Fruit fly (Drosophila melanogaster) whole organism, embryonic: ENCODE results near the gene CG8136.

ENCODE experiments used
- Bteb2 ChIP-seq: fragments of 200-800 bp; sonication (Bioruptor generic); optimal IDR thresholded peaks from 2 replicates; lab custom pipeline; 2016; ENCODE audit warnings: missing biosample characterization, missing genetic modification characterization
- C15 ChIP-seq: fragments of 200-800 bp; sonication (Bioruptor generic); IDR thresholded peaks from 3 replicates; pipeline ENCODE4 v1.3.6; 2022; ENCODE audit warnings: missing biosample characterization, missing genetic modification characterization
- CG11696 ChIP-seq: fragments of 200-800 bp; sonication (Bioruptor generic); IDR thresholded peaks from 2 replicates; pipeline ENCODE4 v1.3.6; 2022; ENCODE audit warnings: missing biosample characterization, missing genetic modification characterization
- CG12071 ChIP-seq: fragments of 200-800 bp; sonication (Bioruptor generic); optimal IDR thresholded peaks from 3 replicates; lab custom pipeline; 2018; ENCODE audit warnings: missing biosample characterization, mild to moderate bottlenecking, missing genetic modification characterization
- CG13775 ChIP-seq: fragments of 200-800 bp; sonication (Bioruptor generic); optimal IDR thresholded peaks from 3 replicates; lab custom pipeline; 2017; ENCODE audit warnings: missing biosample characterization, mild to moderate bottlenecking, missing genetic modification characterization
- CG1529 ChIP-seq: fragments of 200-800 bp; sonication (Bioruptor generic); optimal IDR thresholded peaks from 3 replicates; lab custom pipeline; 2018; ENCODE audit warnings: missing biosample characterization, missing genetic modification characterization
- CG15479 ChIP-seq: fragments of 200-800 bp; sonication (Bioruptor generic); optimal IDR thresholded peaks from 3 replicates; lab custom pipeline; 2019; ENCODE audit warnings: missing biosample characterization, mild to moderate bottlenecking, missing genetic modification characterization, moderate library complexity
- CG18599 ChIP-seq: fragments of 200-800 bp; sonication (Bioruptor generic); optimal IDR thresholded peaks from 3 replicates; lab custom pipeline; 2017; ENCODE audit warnings: missing biosample characterization, missing genetic modification characterization, mild to moderate bottlenecking, moderate library complexity, missing genetic modification reagents
- CG30431 ChIP-seq: fragments of 200-800 bp; sonication (Bioruptor generic); optimal IDR thresholded peaks from 2 replicates; lab custom pipeline; 2017; ENCODE audit warnings: missing biosample characterization, missing genetic modification characterization
- CG3065 ChIP-seq: fragments of 200-800 bp; sonication (Bioruptor generic); optimal IDR thresholded peaks from 2 replicates; lab custom pipeline; 2016; ENCODE audit warnings: missing biosample characterization, missing genetic modification characterization
- CG32767 ChIP-seq: fragments of 200-800 bp; sonication (Bioruptor generic); IDR thresholded peaks from 2 replicates; pipeline ENCODE4 v1.3.6; 2022; ENCODE audit warnings: missing biosample characterization, missing genetic modification characterization
- CG42726 ChIP-seq: fragments of 200-800 bp; sonication (Bioruptor generic); IDR thresholded peaks from 2 replicates; pipeline ENCODE4 v1.3.6; 2022; ENCODE audit warnings: missing biosample characterization, missing genetic modification characterization; ENCODE audit not compliant: partially characterized antibody
- CG43689 ChIP-seq: fragments of 200-800 bp; sonication (Bioruptor generic); IDR thresholded peaks from 2 replicates; pipeline ENCODE4 v1.3.6; 2022; ENCODE audit warnings: missing biosample characterization, missing genetic modification characterization
- CG4404 ChIP-seq: fragments of 200-800 bp; sonication (Bioruptor generic); IDR thresholded peaks from 2 replicates; pipeline ENCODE4 v1.3.6; 2022; ENCODE audit warnings: missing biosample characterization, missing genetic modification characterization
- CG4617 ChIP-seq: fragments of 200-800 bp; sonication (Bioruptor generic); optimal IDR thresholded peaks from 3 replicates; lab custom pipeline; 2016; ENCODE audit warnings: missing biosample characterization, missing genetic modification characterization, borderline replicate concordance
- CG6854 ChIP-seq: fragments of 200-800 bp; sonication (Bioruptor generic); optimal IDR thresholded peaks from 3 replicates; lab custom pipeline; 2017; ENCODE audit warnings: missing biosample characterization, mild to moderate bottlenecking, missing genetic modification characterization
- CG7271 ChIP-seq: fragments of 200-800 bp; sonication (Bioruptor generic); optimal IDR thresholded peaks from 2 replicates; lab custom pipeline; 2018; ENCODE audit warnings: missing biosample characterization, mild to moderate bottlenecking, missing genetic modification characterization, moderate library complexity
- CG7556 ChIP-seq: fragments of 200-800 bp; sonication (Bioruptor generic); optimal IDR thresholded peaks from 2 replicates; lab custom pipeline; 2017; ENCODE audit warnings: missing biosample characterization, mild to moderate bottlenecking, missing genetic modification characterization
- CG9215 ChIP-seq: fragments of 200-800 bp; sonication (Bioruptor generic); IDR thresholded peaks from 2 replicates; pipeline ENCODE4 v1.3.6; 2022; ENCODE audit warnings: missing biosample characterization, missing genetic modification characterization
- CG9727 ChIP-seq: fragments of 200-800 bp; sonication (Bioruptor generic); optimal IDR thresholded peaks from 3 replicates; lab custom pipeline; 2017; ENCODE audit warnings: missing biosample characterization, mild to moderate bottlenecking, missing genetic modification characterization
- CrebB ChIP-seq: fragments of 200-800 bp; sonication (Bioruptor generic); optimal IDR thresholded peaks from 3 replicates; lab custom pipeline; 2018; ENCODE audit warnings: missing biosample characterization, mild to moderate bottlenecking, missing genetic modification characterization
- Ets65A ChIP-seq: fragments of 200-800 bp; sonication (Bioruptor generic); peaks from one replicate; lab custom pipeline; 2016; ENCODE audit warnings: missing biosample characterization, missing genetic modification characterization
- Fer3 ChIP-seq: fragments of 200-800 bp; sonication (Bioruptor generic); optimal IDR thresholded peaks from 2 replicates; lab custom pipeline; 2018; ENCODE audit warnings: missing biosample characterization, mild to moderate bottlenecking, missing genetic modification characterization, moderate library complexity
- HLH54F ChIP-seq: fragments of 200-800 bp; sonication (Bioruptor generic); optimal IDR thresholded peaks from 3 replicates; lab custom pipeline; 2016; ENCODE audit warnings: missing biosample characterization, missing genetic modification characterization
- Hmr ChIP-seq: fragments of 200-800 bp; sonication (Bioruptor generic); optimal IDR thresholded peaks from 3 replicates; lab custom pipeline; 2017; ENCODE audit warnings: mild to moderate bottlenecking, missing biosample characterization, missing genetic modification reagents, missing genetic modification characterization
- Mes4 ChIP-seq: fragments of 200-800 bp; sonication (Bioruptor generic); optimal IDR thresholded peaks from 2 replicates; lab custom pipeline; 2016; ENCODE audit warnings: missing biosample characterization, missing genetic modification characterization
- Rfx ChIP-seq: fragments of 200-800 bp; sonication (Bioruptor generic); IDR thresholded peaks from 2 replicates; pipeline ENCODE4 v1.3.6; 2022; ENCODE audit warnings: missing biosample characterization, missing genetic modification characterization
- Sin3A ChIP-seq: fragments of >200 bp; optimal IDR thresholded peaks from 2 replicates; lab custom pipeline; 2018
- Sox100B ChIP-seq: fragments of 200-800 bp; sonication (Bioruptor generic); optimal IDR thresholded peaks from 3 replicates; lab custom pipeline; 2018; ENCODE audit warnings: missing biosample characterization, mild to moderate bottlenecking, missing genetic modification characterization
- ac ChIP-seq: fragments of 200-800 bp; sonication (Bioruptor generic); optimal IDR thresholded peaks from 3 replicates; lab custom pipeline; 2017; ENCODE audit warnings: missing biosample characterization, mild to moderate bottlenecking, missing genetic modification characterization
- amos ChIP-seq: fragments of 200-800 bp; sonication (Bioruptor generic); IDR thresholded peaks from 2 replicates; pipeline ENCODE4 v1.3.6; 2022; ENCODE audit warnings: missing biosample characterization, missing genetic modification characterization; ENCODE audit not compliant: partially characterized antibody
- ato ChIP-seq: fragments of 200-800 bp; sonication (Bioruptor generic); IDR thresholded peaks from 2 replicates; pipeline ENCODE4 v1.3.6; 2022; ENCODE audit warnings: missing biosample characterization, missing genetic modification characterization; ENCODE audit not compliant: partially characterized antibody
- caup ChIP-seq: fragments of 200-800 bp; sonication (Bioruptor generic); optimal IDR thresholded peaks from 3 replicates; lab custom pipeline; 2017; ENCODE audit warnings: missing biosample characterization, mild to moderate bottlenecking, missing genetic modification characterization, moderate library complexity; ENCODE audit not compliant: severe bottlenecking
- dpn ChIP-seq, 2 experiments: fragments of 200-800 bp; sonication (Bioruptor generic); optimal IDR thresholded peaks; 3 replicates each; lab custom pipeline; 2016; ENCODE audit warnings: missing biosample characterization in 2 of 2, missing genetic modification characterization in 2 of 2
- ewg ChIP-seq: fragments of 200-800 bp; sonication (Bioruptor generic); optimal IDR thresholded peaks from 3 replicates; lab custom pipeline; 2017; ENCODE audit warnings: mild to moderate bottlenecking, missing biosample characterization, missing genetic modification reagents, missing genetic modification characterization
- fd3F ChIP-seq: fragments of 200-800 bp; sonication (Bioruptor generic); optimal IDR thresholded peaks from 2 replicates; lab custom pipeline; 2018; ENCODE audit warnings: missing biosample characterization, mild to moderate bottlenecking, missing genetic modification characterization, moderate library complexity
- gce ChIP-seq: fragments of 200-800 bp; sonication (Bioruptor generic); IDR thresholded peaks from 3 replicates; pipeline ENCODE4 v1.3.6; 2022; ENCODE audit warnings: missing biosample characterization, missing genetic modification characterization
- gem ChIP-seq: fragments of 200-800 bp; sonication (Bioruptor generic); optimal IDR thresholded peaks from 2 replicates; lab custom pipeline; 2019; ENCODE audit warnings: missing biosample characterization, mild to moderate bottlenecking, missing genetic modification characterization, moderate library complexity
- gt ChIP-seq: fragments of 200-800 bp; sonication (Bioruptor generic); IDR thresholded peaks from 2 replicates; pipeline ENCODE4 v1.3.6; 2022; ENCODE audit warnings: missing biosample characterization, missing genetic modification characterization
- lab ChIP-seq: fragments of 200-800 bp; sonication (Bioruptor generic); optimal IDR thresholded peaks from 3 replicates; lab custom pipeline; 2017; ENCODE audit warnings: missing biosample characterization, missing genetic modification characterization, mild to moderate bottlenecking, moderate library complexity, missing genetic modification reagents
- mirr ChIP-seq: fragments of 200-800 bp; sonication (Bioruptor generic); optimal IDR thresholded peaks from 3 replicates; lab custom pipeline; 2018; ENCODE audit warnings: missing biosample characterization, mild to moderate bottlenecking, missing genetic modification characterization
- oc ChIP-seq: fragments of 200-800 bp; sonication (Bioruptor generic); optimal IDR thresholded peaks from 2 replicates; lab custom pipeline; 2018; ENCODE audit warnings: missing biosample characterization, mild to moderate bottlenecking, missing genetic modification characterization, moderate library complexity
- pan ChIP-seq, 4 experiments: fragments of >200 bp in 3 of 4; fragments of 200-800 bp in 1 of 4; sonication (Bioruptor generic) in 1 of 4; optimal IDR thresholded peaks in 3 of 4; IDR thresholded peaks in 1 of 4; 2 replicates each; pipeline versions ENCODE4 v1.3.6 to Lab custom; 2017 to 2022; ENCODE audit warnings: missing biosample characterization in 2 of 4, missing genetic modification characterization in 2 of 4, mixed read lengths in 1 of 4
- peb ChIP-seq: fragments of 200-800 bp; sonication (Bioruptor generic); IDR thresholded peaks from 2 replicates; pipeline ENCODE4 v1.3.6; 2022; ENCODE audit warnings: missing biosample characterization, missing genetic modification characterization
- seq ChIP-seq: fragments of 200-800 bp; sonication (Bioruptor generic); IDR thresholded peaks from 2 replicates; pipeline ENCODE4 v1.3.6; 2022; ENCODE audit warnings: missing biosample characterization, missing genetic modification characterization
- tll ChIP-seq, 2 experiments: fragments of 200-800 bp in 1 of 2; fragments of >200 bp in 1 of 2; sonication (Bioruptor generic) in 1 of 2; optimal IDR thresholded peaks; 2 replicates each; lab custom pipeline; 2017 to 2019; ENCODE audit warnings: missing biosample characterization in 2 of 2, missing genetic modification characterization in 2 of 2, mild to moderate bottlenecking in 1 of 2, moderate library complexity in 1 of 2
- unpg ChIP-seq: fragments of 200-800 bp; sonication (Bioruptor generic); optimal IDR thresholded peaks from 3 replicates; lab custom pipeline; 2018; ENCODE audit warnings: missing biosample characterization, mild to moderate bottlenecking, missing genetic modification characterization, moderate library complexity
- z ChIP-seq: fragments of 200-800 bp; sonication (Bioruptor generic); IDR thresholded peaks from 3 replicates; pipeline ENCODE4 v1.3.6; 2022; ENCODE audit warnings: missing biosample characterization, missing genetic modification characterization

The CG8136 gene

dm6 chr3R:8694110-8694826 is 26.9 kb upstream of the CG8136 start (continued):
- TF ChIP-seq Sox100B (GFP tag; lab: Kevin White, UChicago) (no peak), C15 (peak; percentile 31; the same call in 1 of the 3 replicates), z (GFP tag; lab: Robert Waterston, UW) (peak; percentile 89), dpn (GFP tag; optimal IDR thresholded peaks at IDR 0.05; lab: Kevin White, UChicago) (peak in 1 of 2 experiments; percentile 10), gem (tag; lab: Kevin White, UChicago) (no peak), CG11696 (no peak), mirr (GFP tag; lab: Kevin White, UChicago) (peak; percentile 54), CG6854 (GFP tag; lab: Kevin White, UChicago) (peak; percentile 77), CG4404 (no peak), tll (GFP tag; optimal IDR thresholded peaks at IDR 0.05; lab: Kevin White, UChicago) (peak in 1 of 2 experiments; percentile 80), Bteb2 (no peak), CG42726 (GFP tag; lab: Robert Waterston, UW) (no peak), HLH54F (no peak), CG7556 (GFP tag; lab: Kevin White, UChicago) (no peak), pan (optimal IDR thresholded peaks at IDR 0.05; lab: Kevin White, UChicago) (no peak), pan (GFP tag; optimal IDR thresholded peaks at IDR 0.05 in 1 of 2, IDR thresholded peaks at IDR 0.05 in 1 of 2) (peak in 1 of 2 experiments; percentile 20), gce (GFP tag; lab: Robert Waterston, UW) (no peak), amos (GFP tag; lab: Robert Waterston, UW) (no peak), CG43689 (no peak), Rfx (GFP tag; lab: Robert Waterston, UW) (peak; percentile 66; the same call in 1 of the 2 replicates), seq (GFP tag; lab: Robert Waterston, UW) (peak; percentile 89), Ets65A (GFP tag; lab: Kevin White, UChicago) (peak; percentile 56), caup (GFP tag; lab: Kevin White, UChicago) (peak; percentile 59), lab (GFP tag; lab: Kevin White, UChicago) (peak; percentile 56), Mes4 (GFP tag; lab: Kevin White, UChicago) (no peak), ac (no peak), CrebB (peak; percentile 74), ato (GFP tag; lab: Robert Waterston, UW) (no peak), CG1529 (no peak), oc (tag; lab: Kevin White, UChicago) (no peak), Sin3A (no peak), CG32767 (GFP tag; lab: Robert Waterston, UW) (no peak), CG12071 (GFP tag; lab: Kevin White, UChicago) (peak; percentile 63), gt (GFP tag; lab: Robert Waterston, UW) (no peak), peb (no peak), Fer3 (peak; percentile 62), unpg (GFP tag; lab: Kevin White, UChicago) (no peak), fd3F (GFP tag; lab: Kevin White, UChicago) (no peak), CG9727 (GFP tag; lab: Kevin White, UChicago) (peak; percentile 42), CG15479 (GFP tag; lab: Kevin White, UChicago) (peak; percentile 58), CG4617 (GFP tag; lab: Kevin White, UChicago) (no peak), CG3065 (no peak), CG7271 (no peak), CG18599 (GFP tag; lab: Kevin White, UChicago) (no peak), CG13775 (GFP tag; lab: Kevin White, UChicago) (peak; percentile 17), ewg (GFP tag; lab: Kevin White, UChicago) (peak; percentile 68), Hmr (peak; percentile 80), CG9215 (GFP tag; lab: Robert Waterston, UW) (no peak), CG30431 (GFP tag; lab: Kevin White, UChicago) (no peak)
